Fruit fly (Drosophila melanogaster) whole organism, adult: ENCODE data around the gene CG3546.

Source experiments
- CG1620 ChIP-seq: fragments of 200-800 bp; sonication (Bioruptor generic); optimal IDR thresholded peaks from 2 replicates; lab custom pipeline; 2016; ENCODE audit warnings: missing biosample characterization, missing genetic modification characterization
- CG33017 ChIP-seq: fragments of 200-800 bp; sonication (Bioruptor generic); optimal IDR thresholded peaks from 2 replicates; lab custom pipeline; 2018; ENCODE audit warnings: missing biosample characterization, mild to moderate bottlenecking, missing genetic modification characterization, moderate library complexity
- CG5204 ChIP-seq: fragments of 200-800 bp; sonication (Bioruptor generic); optimal IDR thresholded peaks from 2 replicates; lab custom pipeline; 2016; ENCODE audit warnings: missing biosample characterization, missing genetic modification characterization
- Crg-1 ChIP-seq: fragments of 200-800 bp; sonication (Bioruptor generic); optimal IDR thresholded peaks from 2 replicates; lab custom pipeline; 2016; ENCODE audit warnings: missing biosample characterization, missing genetic modification characterization
- kay ChIP-seq: fragments of 200-800 bp; sonication (Bioruptor generic); peaks from one replicate; lab custom pipeline; 2016; ENCODE audit warnings: missing biosample characterization, missing genetic modification characterization, borderline replicate concordance
- ovo ChIP-seq: fragments of 200-800 bp; sonication (Bioruptor generic); optimal IDR thresholded peaks from 2 replicates; lab custom pipeline; 2016; ENCODE audit warnings: missing biosample characterization, missing genetic modification characterization
- pad ChIP-seq: fragments of 200-800 bp; sonication (Bioruptor generic); optimal IDR thresholded peaks from 3 replicates; lab custom pipeline; 2017; ENCODE audit warnings: missing biosample characterization, missing genetic modification characterization, mild to moderate bottlenecking, moderate library complexity, missing genetic modification reagents

dm6 chrX:4526754-4527153 lies 31.1 kb upstream of the CG3546 start:
- TF ChIP-seq CG1620 (no peak), CG5204 (no peak), pad (GFP tag; lab: Kevin White, UChicago) (no peak), kay (GFP tag; lab: Kevin White, UChicago) (no peak), Crg-1 (GFP tag; lab: Kevin White, UChicago) (no peak), ovo (GFP tag; lab: Kevin White, UChicago) (no peak), CG33017 (tag; lab: Kevin White, UChicago) (no peak)
